Worm (Caenorhabditis elegans): ENCODE data around the gene ZK930.7.
A peak's percentile ranks its signal among the peaks of the same experiment; 100 is the strongest.

The ZK930.7 gene

ce11 chrII:11906217-11906616, 8.2 kb upstream of the ZK930.7 start, which contains the start of gene ZK930.4:
TSS of gene ZK930.4 (plus strand) at chrII:11906517.
- TF ChIP-seq sptf-1 (tag; optimal IDR thresholded peaks at IDR 0.05) (no peak), skn-1 (tag; optimal IDR thresholded peaks at IDR 0.05) (no peak), blmp-1 (tag; optimal IDR thresholded peaks at IDR 0.05) (no peak), vab-15 (tag; optimal IDR thresholded peaks at IDR 0.05) (no peak), lin-39 (tag; optimal IDR thresholded peaks at IDR 0.05) (no peak), fkh-10 (GFP tag; optimal IDR thresholded peaks at IDR 0.05) (no peak), nhr-84 (tag; optimal IDR thresholded peaks at IDR 0.05) (no peak), ceh-90 (tag; optimal IDR thresholded peaks at IDR 0.05) (no peak), irx-1 (tag; optimal IDR thresholded peaks at IDR 0.05) (no peak), unc-62 (GFP tag; optimal IDR thresholded peaks at IDR 0.05) (no peak), hlh-4 (tag; optimal IDR thresholded peaks at IDR 0.05) (no peak), nhr-47 (tag; optimal IDR thresholded peaks at IDR 0.05) (no peak), rnt-1 (tag; optimal IDR thresholded peaks at IDR 0.05) (no peak), nhr-237 (tag; optimal IDR thresholded peaks at IDR 0.05) (no peak)

DNA sequence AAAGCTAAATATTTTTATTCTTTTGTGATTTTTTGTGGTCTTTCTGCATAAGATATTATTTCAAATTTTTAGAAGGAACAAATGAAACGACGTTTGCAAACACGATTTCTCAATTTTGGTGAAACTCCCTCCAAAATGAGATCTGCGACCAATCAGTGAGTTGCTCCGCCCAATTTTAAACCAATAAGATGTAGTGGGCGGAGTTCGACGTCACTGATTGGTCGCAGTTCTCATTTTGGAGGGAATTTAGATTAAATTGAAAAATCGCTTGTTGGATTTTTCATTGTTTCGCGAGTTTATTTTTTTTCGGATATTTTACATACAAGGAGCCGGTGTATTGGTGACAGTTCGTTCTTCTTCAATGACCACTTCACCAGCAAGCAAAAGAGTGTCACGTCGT, 3.8 kb upstream of the ZK930.7 start:
- no peak for TF ChIP-seq alr-1 (tag; optimal IDR thresholded peaks at IDR 0.05; ENCODE audit: borderline replicate concordance)
- TF ChIP-seq efl-1 (optimal IDR thresholded peaks at IDR 0.05): no peak
- peak in 1 of 2 experiments; percentile 30 for TF ChIP-seq efl-1 (GFP tag; optimal IDR thresholded peaks at IDR 0.05 in 1 of 2)

- TF ChIP-seq efl-1 (optimal IDR thresholded peaks at IDR 0.05) (peak; percentile 31 to 85), efl-1 (GFP tag; optimal IDR thresholded peaks at IDR 0.05 in 1 of 2) (peak in 1 of 2 experiments; percentile 20), lsy-2 (tag; optimal IDR thresholded peaks at IDR 0.05) (peak; percentile 80 to 87), nhr-12 (tag; optimal IDR thresholded peaks at IDR 0.05) (no peak), hpl-2 (GFP tag; optimal IDR thresholded peaks at IDR 0.05) (peak; percentile 58), ces-1 (GFP tag; optimal IDR thresholded peaks at IDR 0.05) (no peak), unc-30 (tag; optimal IDR thresholded peaks at IDR 0.05) (no peak), ama-1 (optimal IDR thresholded peaks at IDR 0.05) (no peak), unc-98 (GFP tag; IDR thresholded peaks at IDR 0.05) (no peak), ets-5 (GFP tag; IDR thresholded peaks at IDR 0.05) (no peak), pag-3 (tag; optimal IDR thresholded peaks at IDR 0.05; ENCODE audit: borderline replicate concordance, insufficient read depth) (no peak), dpl-1 (GFP tag; optimal IDR thresholded peaks at IDR 0.05) (peak in 2 of 3 experiments; percentile 10 to 19)
These were observed 1.6 kb downstream of the ZK930.7 start, which contains the start of the genes vps-15 and hmg-12 for ce11 chrII:11915770-11916554. TSS of gene vps-15 (minus strand) at chrII:11915852. TSS of gene hmg-12 (plus strand) at chrII:11916513.

- no peak for TF ChIP-seq unc-62 (GFP tag; optimal IDR thresholded peaks at IDR 0.05)
These were observed 2.1 kb downstream of the ZK930.7 start for ce11 chrII:11916555-11916941.

DNA sequence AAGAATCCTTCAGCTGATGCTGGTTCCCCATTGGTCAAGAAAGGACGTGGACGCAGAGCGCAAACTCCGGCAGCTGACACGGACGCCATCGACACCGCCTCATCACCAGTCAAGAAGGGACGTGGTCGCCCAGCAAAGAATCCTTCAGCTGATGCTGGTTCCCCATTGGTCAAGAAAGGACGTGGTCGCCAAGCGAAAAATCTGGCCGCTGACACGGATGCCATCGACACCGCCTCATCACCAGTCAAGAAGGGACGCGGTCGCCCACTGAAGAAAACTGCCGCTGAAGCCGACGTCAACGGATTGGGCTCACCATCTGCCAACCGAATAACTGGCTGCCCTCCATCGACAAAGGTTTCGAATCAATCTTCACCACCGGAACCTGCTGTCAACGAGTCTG, 2.5 kb downstream of the ZK930.7 start:
- TF ChIP-seq fkh-4 (tag; optimal IDR thresholded peaks at IDR 0.05; ENCODE audit: borderline replicate concordance) (no peak), efl-1 (optimal IDR thresholded peaks at IDR 0.05) (no peak), efl-1 (GFP tag; optimal IDR thresholded peaks at IDR 0.05 in 1 of 2) (peak in 1 of 2 experiments; percentile 63)

DNA sequence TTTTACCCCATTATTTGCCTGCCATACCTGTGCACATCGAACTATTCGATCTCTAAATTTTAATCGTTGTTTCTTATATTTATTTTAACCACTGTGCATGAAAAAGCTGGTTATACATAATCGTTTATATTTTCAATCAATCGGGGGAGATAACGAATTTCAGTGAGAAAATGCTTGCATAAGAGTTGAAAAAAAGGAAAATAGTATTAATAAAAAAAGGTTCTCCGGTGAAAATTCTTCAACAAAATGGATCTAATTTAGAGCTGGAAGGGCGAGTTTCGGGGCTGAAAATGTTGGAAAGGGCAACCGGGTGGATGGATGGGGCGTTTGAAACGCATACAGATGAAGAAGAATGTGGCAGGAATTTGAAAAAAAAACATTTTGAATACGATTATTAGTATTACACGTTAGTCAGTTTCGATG, 3.1 kb downstream of the ZK930.7 start:
- no peak for TF ChIP-seq efl-3 (GFP tag; optimal IDR thresholded peaks at IDR 0.05)
- no peak for TF ChIP-seq dsc-1 (tag; optimal IDR thresholded peaks at IDR 0.05)
- TF ChIP-seq rnt-1 (tag; optimal IDR thresholded peaks at IDR 0.05): no peak
- no peak for TF ChIP-seq C16A3.4 (tag; optimal IDR thresholded peaks at IDR 0.05)
- no peak for TF ChIP-seq zip-4 (GFP tag; optimal IDR thresholded peaks at IDR 0.05)
- TF ChIP-seq tbx-2 (tag; optimal IDR thresholded peaks at IDR 0.05): no peak
- TF ChIP-seq ztf-4 (tag; optimal IDR thresholded peaks at IDR 0.05): no peak
- TF ChIP-seq unc-86 (tag; optimal IDR thresholded peaks at IDR 0.05): no peak
- no peak for TF ChIP-seq nhr-237 (tag; optimal IDR thresholded peaks at IDR 0.05)
- no peak for TF ChIP-seq dpl-1 (GFP tag; optimal IDR thresholded peaks at IDR 0.05)
- no peak for TF ChIP-seq unc-98 (GFP tag; IDR thresholded peaks at IDR 0.05)
- TF ChIP-seq egl-13 (tag; optimal IDR thresholded peaks at IDR 0.05): no peak
- TF ChIP-seq ceh-90 (tag; optimal IDR thresholded peaks at IDR 0.05): no peak
- no peak for TF ChIP-seq xbp-1 (tag; optimal IDR thresholded peaks at IDR 0.05)
- TF ChIP-seq sptf-1 (tag; optimal IDR thresholded peaks at IDR 0.05): no peak
- TF ChIP-seq nhr-84 (tag; optimal IDR thresholded peaks at IDR 0.05): no peak
- no peak for TF ChIP-seq ztf-11 (tag; optimal IDR thresholded peaks at IDR 0.05)
- TF ChIP-seq nhr-12 (tag; optimal IDR thresholded peaks at IDR 0.05): no peak
- TF ChIP-seq lin-15B (tag; optimal IDR thresholded peaks at IDR 0.05): no peak
- TF ChIP-seq lsy-2 (tag; optimal IDR thresholded peaks at IDR 0.05): no peak

Measured in whole organism, L1 larva.